Worm (Caenorhabditis elegans) whole organism, L4 larva: ENCODE results near the gene try-12.

Experiments used
- Y5F2A.4 ChIP-seq: fragments of 200-800 bp; sonication (Bioruptor generic); optimal IDR thresholded peaks from 2 replicates; lab custom pipeline; 2018; ENCODE audit warnings: mild to moderate bottlenecking, missing genetic modification characterization, missing compliant biosample characterization
- ama-1 ChIP-seq: fragments of 150-350 bp; optimal IDR thresholded peaks from 2 replicates; lab custom pipeline; 2014; ENCODE audit warnings: inconsistent platforms, mixed read lengths
- daf-19 ChIP-seq: fragments of 200-800 bp; sonication (Bioruptor generic); conservative IDR thresholded peaks from 2 replicates; pipeline ENCODE4 v1.3.6; 2022; ENCODE audit warnings: missing genetic modification characterization, missing compliant biosample characterization
- daf-8 ChIP-seq: fragments of 200-800 bp; sonication (Bioruptor generic); IDR thresholded peaks from 2 replicates; pipeline ENCODE4 v1.3.6; 2022; ENCODE audit warnings: missing genetic modification characterization, missing compliant biosample characterization
- dpl-1 ChIP-seq: fragments of 150-350 bp; optimal IDR thresholded peaks from 2 replicates; lab custom pipeline; 2014; ENCODE audit warnings: missing biosample characterization, missing genetic modification reagents, missing genetic modification characterization
- egl-43 ChIP-seq: fragments of 200-800 bp; sonication (Bioruptor generic); IDR thresholded peaks from 2 replicates; pipeline ENCODE4 v1.3.6; 2022; ENCODE audit warnings: missing genetic modification reagents, missing genetic modification characterization, missing compliant biosample characterization
- gei-8 ChIP-seq: fragments of 200-800 bp; sonication (Bioruptor generic); optimal IDR thresholded peaks from 2 replicates; lab custom pipeline; 2018; ENCODE audit warnings: mild to moderate bottlenecking, missing genetic modification characterization, missing compliant biosample characterization
- hif-1 ChIP-seq, 2 experiments: sonication (generic microtip); optimal IDR thresholded peaks; 2 replicates each; lab custom pipeline; 2016 to 2017; ENCODE audit warnings: missing compliant biosample characterization in 2 of 2, missing genetic modification characterization in 2 of 2, missing genetic modification reagents in 2 of 2, missing genotype in 2 of 2, mild to moderate bottlenecking in 1 of 2
- lsy-2 ChIP-seq, 2 experiments: fragments of 150-350 bp in 1 of 2; sonication (generic microtip) in 1 of 2; optimal IDR thresholded peaks; 2 replicates each; lab custom pipeline; 2014 to 2017; ENCODE audit warnings: missing biosample characterization in 2 of 2, missing genetic modification characterization in 2 of 2
- rbr-2 ChIP-seq: sonication (generic microtip); optimal IDR thresholded peaks from 2 replicates; lab custom pipeline; 2016; ENCODE audit warnings: missing genotype, missing genetic modification characterization, missing compliant biosample characterization
- unc-130 ChIP-seq: sonication (generic microtip); optimal IDR thresholded peaks from 2 replicates; lab custom pipeline; 2016; ENCODE audit warnings: missing genetic modification reagents, missing genetic modification characterization, missing compliant biosample characterization
- unc-39 ChIP-seq: sonication (generic microtip); optimal IDR thresholded peaks from 2 replicates; lab custom pipeline; 2017; ENCODE audit warnings: missing biosample characterization, missing genetic modification characterization
- unc-62 ChIP-seq, 3 experiments: fragments of 150-350 bp in 1 of 3; sonication (generic microtip); optimal IDR thresholded peaks in 2 of 3; peaks in 1 of 3; 1 replicate in 1 of 3; 2 replicates in 2 of 3; lab custom pipeline; 2014 to 2017; ENCODE audit warnings: missing biosample characterization in 3 of 3, missing genetic modification characterization in 3 of 3, missing genetic modification reagents in 3 of 3, missing genotype in 1 of 3
- zip-11 ChIP-seq: fragments of 200-800 bp; sonication (Bioruptor generic); IDR thresholded peaks from 2 replicates; pipeline ENCODE4 v1.3.6; 2022; ENCODE audit warnings: missing genetic modification characterization, missing compliant biosample characterization

DNA sequence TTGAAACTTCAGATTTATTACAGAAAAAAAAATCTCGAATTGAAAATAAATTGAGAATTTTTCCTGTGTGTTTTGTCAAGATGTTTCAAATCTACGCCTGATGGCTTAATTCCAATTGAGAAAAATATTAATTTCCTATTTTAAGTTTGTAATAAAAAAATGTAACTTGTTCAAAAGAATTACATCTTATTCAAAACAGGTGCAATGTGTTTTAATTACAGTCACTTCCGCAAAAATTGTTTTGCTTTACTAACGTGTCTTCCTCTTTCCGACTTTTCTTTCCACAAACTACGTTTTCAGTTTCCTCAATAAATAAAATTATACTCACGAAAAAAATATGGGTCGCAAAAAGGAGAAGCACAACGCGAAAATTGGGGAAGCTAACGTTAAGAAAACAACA, 11.2 kb upstream of the try-12 start, which contains the start of gene F25E5.16:
- no peak for TF ChIP-seq daf-8 (GFP tag; lab: Robert Waterston, UW)
- TF ChIP-seq egl-43 (GFP tag; lab: Robert Waterston, UW) = no peak
- TF ChIP-seq unc-130 (GFP tag; lab: Kevin White, UChicago) = no peak
- TF ChIP-seq Y5F2A.4 (GFP tag; lab: Kevin White, UChicago) = no peak
- no peak for TF ChIP-seq daf-19 (GFP tag; lab: Robert Waterston, UW)
- no peak for TF ChIP-seq rbr-2 (tag; lab: Kevin White, UChicago)
- TF ChIP-seq lsy-2 (tag; optimal IDR thresholded peaks at IDR 0.05; lab: Kevin White, UChicago) = no peak
- no peak for TF ChIP-seq zip-11 (GFP tag; lab: Robert Waterston, UW)
- no peak for TF ChIP-seq unc-62 (GFP tag; optimal IDR thresholded peaks at IDR 0.05 in 1 of 2; lab: Kevin White, UChicago)
- no peak for TF ChIP-seq unc-62 (tag; optimal IDR thresholded peaks at IDR 0.05; lab: Kevin White, UChicago)
- no peak for TF ChIP-seq ama-1 (lab: Kevin White, UChicago)
- no peak for TF ChIP-seq hif-1 (tag; optimal IDR thresholded peaks at IDR 0.05; lab: Kevin White, UChicago)
- no peak for TF ChIP-seq dpl-1 (GFP tag; lab: Kevin White, UChicago)
- no peak for TF ChIP-seq gei-8 (GFP tag; lab: Kevin White, UChicago)
- TF ChIP-seq unc-39 (tag; lab: Kevin White, UChicago) = no peak
